Worm (Caenorhabditis elegans) whole organism, L3 larva: ENCODE data around the gene ZK682.7.

Source experiments
- R02D3.7 ChIP-seq: fragments of 150-350 bp; optimal IDR thresholded peaks from 2 replicates; lab custom pipeline; 2014; ENCODE audit warnings: missing biosample characterization, missing genetic modification characterization
- ama-1 ChIP-seq: fragments of 150-350 bp; optimal IDR thresholded peaks from 2 replicates; lab custom pipeline; 2018
- egl-27 ChIP-seq: sonication (generic microtip); optimal IDR thresholded peaks from 4 replicates; lab custom pipeline; 2017; ENCODE audit warnings: missing biosample characterization, missing genetic modification reagents, missing genetic modification characterization
- elt-1 ChIP-seq: fragments of 150-350 bp; optimal IDR thresholded peaks from 2 replicates; lab custom pipeline; 2014; ENCODE audit warnings: missing biosample characterization, missing genetic modification characterization
- pha-4 ChIP-seq: fragments of 150-350 bp; optimal IDR thresholded peaks from 2 replicates; lab custom pipeline; 2014; ENCODE audit warnings: missing biosample characterization, missing genetic modification reagents, missing genetic modification characterization

DNA sequence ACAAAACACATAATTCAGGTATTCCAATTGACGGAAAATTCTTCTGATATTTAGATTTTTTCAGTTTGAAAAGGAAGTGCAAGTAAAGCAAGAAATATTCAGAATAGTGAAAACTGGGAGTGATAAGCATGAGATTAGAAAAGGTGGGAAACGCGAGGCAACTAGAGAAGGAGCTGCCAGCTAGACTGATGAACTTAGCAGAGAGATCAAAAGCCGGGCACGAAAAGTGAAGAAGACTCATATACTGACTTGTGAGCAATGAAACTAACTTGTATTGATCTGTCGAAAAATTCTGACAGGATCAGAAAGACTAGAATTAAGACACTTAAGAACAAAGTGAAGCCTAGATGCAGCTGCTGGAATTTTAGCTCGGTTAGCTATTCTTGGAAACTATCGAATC, 30.5 kb downstream of the ZK682.7 start, which contains the start of gene nhr-36:
- TF ChIP-seq elt-1 (tag; lab: Kevin White, UChicago) (no peak), pha-4 (tag; lab: Kevin White, UChicago) (no peak), ama-1 (no peak), R02D3.7 (tag; lab: Kevin White, UChicago) (no peak), egl-27 (no peak)
